Fruit fly (Drosophila melanogaster): ENCODE results near the gene Rh2.

Rh2 gene

DNA sequence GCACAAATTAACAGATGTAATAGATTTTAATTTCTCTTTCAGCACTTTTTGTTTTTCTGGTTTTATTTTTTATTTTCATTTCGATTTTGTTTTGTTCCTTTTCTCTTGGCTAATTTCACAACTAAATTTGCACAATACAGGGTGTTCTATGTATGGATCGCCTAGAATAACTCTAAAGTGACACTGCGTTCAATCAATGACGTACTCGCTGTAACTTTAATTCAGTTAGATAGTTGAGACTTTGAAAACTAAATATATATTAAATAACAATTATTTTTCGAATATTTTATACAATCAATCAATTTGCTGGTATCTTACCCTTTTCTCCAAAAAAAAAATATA, 25.4 kb downstream of the Rh2 start:
- TF ChIP-seq brk (GFP tag; optimal IDR thresholded peaks at IDR 0.05) (no peak), GATAd (GFP tag; optimal IDR thresholded peaks at IDR 0.05) (no peak), CG32264 (GFP tag; optimal IDR thresholded peaks at IDR 0.05) (no peak), Myc (optimal IDR thresholded peaks at IDR 0.05) (no peak), N (GFP tag; optimal IDR thresholded peaks at IDR 0.05) (no peak), HLH106 (tag; optimal IDR thresholded peaks at IDR 0.05) (no peak), Dfd (GFP tag; optimal IDR thresholded peaks at IDR 0.05) (no peak), Vsx2 (GFP tag; optimal IDR thresholded peaks at IDR 0.05; ENCODE audit: partially characterized antibody) (no peak), Mio (GFP tag; optimal IDR thresholded peaks at IDR 0.05) (no peak), Hr78 (GFP tag; optimal IDR thresholded peaks at IDR 0.05) (no peak), Rel (GFP tag; optimal IDR thresholded peaks at IDR 0.05) (no peak), Rel (tag; optimal IDR thresholded peaks at IDR 0.05) (no peak), lola (GFP tag; optimal IDR thresholded peaks at IDR 0.05) (no peak), dsf (GFP tag; optimal IDR thresholded peaks at IDR 0.05; ENCODE audit: borderline replicate concordance) (no peak)

- TF ChIP-seq ey (GFP tag; optimal IDR thresholded peaks at IDR 0.05), result no peak
- TF ChIP-seq tai (GFP tag; optimal IDR thresholded peaks at IDR 0.05), result peak; percentile 47
- TF ChIP-seq foxo (GFP tag; optimal IDR thresholded peaks at IDR 0.05), result peak in 1 of 2 experiments; percentile 27
- TF ChIP-seq dl (GFP tag; optimal IDR thresholded peaks at IDR 0.05; ENCODE audit: insufficient read depth in 1 of 2, partially characterized antibody in 2 of 2), result no peak
- no peak for TF ChIP-seq Myc (optimal IDR thresholded peaks at IDR 0.05)
- TF ChIP-seq Rel (GFP tag; optimal IDR thresholded peaks at IDR 0.05), result no peak
- peak; percentile 100 for TF ChIP-seq Rel (tag; optimal IDR thresholded peaks at IDR 0.05)
- no peak for TF ChIP-seq sage (GFP tag; optimal IDR thresholded peaks at IDR 0.05)
- peak; percentile 26 for TF ChIP-seq psq (GFP tag; optimal IDR thresholded peaks at IDR 0.05)
- TF ChIP-seq woc (GFP tag; optimal IDR thresholded peaks at IDR 0.05), result peak; percentile 43
- TF ChIP-seq Mio (GFP tag; optimal IDR thresholded peaks at IDR 0.05), result no peak
- TF ChIP-seq Hnf4 (GFP tag; optimal IDR thresholded peaks at IDR 0.05), result peak; percentile 4
Observed at dm6 chr3R:18928346-18928917, 29.2 kb downstream of the Rh2 start, which contains the start of gene Mpc1. TSS of gene Mpc1 (minus strand) at chr3R:18928659.

- no peak for TF ChIP-seq Hnf4 (GFP tag; optimal IDR thresholded peaks at IDR 0.05)
- TF ChIP-seq foxo (GFP tag; optimal IDR thresholded peaks at IDR 0.05), result peak in 1 of 2 experiments; percentile 22
- peak; percentile 51 for TF ChIP-seq dmrt93B (GFP tag; optimal IDR thresholded peaks at IDR 0.05)
- TF ChIP-seq Dif (GFP tag; optimal IDR thresholded peaks at IDR 0.05; ENCODE audit: partially characterized antibody), result peak; percentile 44
- no peak for TF ChIP-seq dsf (GFP tag; optimal IDR thresholded peaks at IDR 0.05; ENCODE audit: borderline replicate concordance)
- peak; percentile 18 for TF ChIP-seq h (GFP tag; optimal IDR thresholded peaks at IDR 0.05)
- peak; percentile 45 for TF ChIP-seq sv (GFP tag; optimal IDR thresholded peaks at IDR 0.05)
- TF ChIP-seq br (GFP tag; optimal IDR thresholded peaks at IDR 0.05), result peak; percentile 32
- TF ChIP-seq Rel (GFP tag; optimal IDR thresholded peaks at IDR 0.05), result no peak
- no peak for TF ChIP-seq Rel (tag; optimal IDR thresholded peaks at IDR 0.05)
- TF ChIP-seq psq (GFP tag; optimal IDR thresholded peaks at IDR 0.05), result peak; percentile 10
- peak; percentile 63 for TF ChIP-seq rgr (GFP tag; optimal IDR thresholded peaks at IDR 0.05)
- no peak for TF ChIP-seq Mio (GFP tag; optimal IDR thresholded peaks at IDR 0.05)
- TF ChIP-seq CG9705 (GFP tag; optimal IDR thresholded peaks at IDR 0.05), result peak; percentile 40
- TF ChIP-seq HLH106 (tag; optimal IDR thresholded peaks at IDR 0.05), result peak; percentile 20
Observed at dm6 chr3R:18928918-18929705, 29.9 kb downstream of the Rh2 start, which contains the start of gene CG42613. TSS of gene CG42613 (plus strand) at chr3R:18929196.

dm6 chr3R:18931725-18932124, 32.5 kb downstream of the Rh2 start:
- TF ChIP-seq jim (GFP tag; optimal IDR thresholded peaks at IDR 0.05) (no peak), dsf (GFP tag; optimal IDR thresholded peaks at IDR 0.05; ENCODE audit: borderline replicate concordance) (no peak), lola (GFP tag; optimal IDR thresholded peaks at IDR 0.05) (no peak), tai (GFP tag; optimal IDR thresholded peaks at IDR 0.05) (no peak)

- TF ChIP-seq Dfd (GFP tag; optimal IDR thresholded peaks at IDR 0.05), result peak; percentile 78
- no peak for TF ChIP-seq CG9705 (GFP tag; optimal IDR thresholded peaks at IDR 0.05)
Observed at dm6 chr3R:18947307-18947706, 48.1 kb downstream of the Rh2 start.

Data from whole organism, wandering third instar larva.